Worm (Caenorhabditis elegans) whole organism, midembryonic: ENCODE data around the gene dhcr-24.

Source experiments
- T22C8.4 ChIP-seq: fragments of 200-800 bp; sonication (Bioruptor generic); IDR thresholded peaks from 2 replicates; pipeline ENCODE4 v1.3.6; 2022; ENCODE audit warnings: missing genetic modification characterization, missing compliant biosample characterization
- cog-1 ChIP-seq: sonication (generic microtip); optimal IDR thresholded peaks from 2 replicates; lab custom pipeline; 2016; ENCODE audit warnings: missing genetic modification characterization, missing compliant biosample characterization
- flt-1 ChIP-seq: fragments of 200-800 bp; sonication (Bioruptor generic); IDR thresholded peaks from 2 replicates; pipeline ENCODE4 v1.3.6; 2022; ENCODE audit warnings: missing genetic modification characterization, missing compliant biosample characterization
- klf-2 ChIP-seq: fragments of 200-800 bp; sonication (Bioruptor generic); conservative IDR thresholded peaks from 2 replicates; pipeline ENCODE4 v1.3.6; 2022; ENCODE audit warnings: missing genetic modification reagents, missing genetic modification characterization, missing compliant biosample characterization
- med-1 ChIP-seq: sonication (generic microtip); optimal IDR thresholded peaks from 2 replicates; lab custom pipeline; 2017; ENCODE audit warnings: missing genetic modification characterization, mild to moderate bottlenecking, missing compliant biosample characterization, antibody characterized with exemption, missing genetic modification reagents; ENCODE audit not compliant: insufficient read depth
- ref-1 ChIP-seq: fragments of 200-800 bp; sonication (Bioruptor generic); conservative IDR thresholded peaks from 2 replicates; pipeline ENCODE4 v1.3.6; 2022; ENCODE audit warnings: missing genetic modification reagents, missing genetic modification characterization, missing compliant biosample characterization
- tab-1 ChIP-seq: fragments of 200-800 bp; sonication (Bioruptor generic); IDR thresholded peaks from 2 replicates; pipeline ENCODE4 v1.3.6; 2022; ENCODE audit warnings: missing genetic modification characterization, missing compliant biosample characterization
- ztf-23 ChIP-seq: fragments of 200-800 bp; sonication (Bioruptor generic); IDR thresholded peaks from 2 replicates; pipeline ENCODE4 v1.3.6; 2022; ENCODE audit warnings: missing genetic modification reagents, missing genetic modification characterization, missing compliant biosample characterization
- ztf-29 ChIP-seq: fragments of 200-800 bp; sonication (Bioruptor generic); IDR thresholded peaks from 2 replicates; pipeline ENCODE4 v1.3.6; 2022; ENCODE audit warnings: missing genetic modification reagents, missing genetic modification characterization, missing compliant biosample characterization

DNA sequence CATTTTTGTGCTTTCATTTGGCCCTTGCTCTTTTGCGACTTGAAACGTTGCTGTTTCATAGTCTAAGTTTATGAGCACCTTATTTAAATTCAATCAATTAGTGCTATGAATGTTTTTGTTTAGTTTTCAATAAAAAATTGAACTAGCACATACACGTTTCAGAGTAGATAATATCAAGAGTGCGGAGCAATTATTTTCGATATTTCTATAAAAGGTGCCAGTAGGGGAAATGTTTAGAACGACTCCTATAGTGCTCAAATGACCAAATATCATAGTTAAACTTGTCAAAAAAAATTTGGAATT is 31.8 kb upstream of the dhcr-24 start:
- TF ChIP-seq tab-1 (GFP tag; lab: Robert Waterston, UW) (no peak), flt-1 (no peak), cog-1 (no peak), ztf-23 (GFP tag; lab: Robert Waterston, UW) (no peak), ref-1 (GFP tag; lab: Robert Waterston, UW) (no peak), T22C8.4 (no peak), med-1 (no peak), ztf-29 (GFP tag; lab: Robert Waterston, UW) (no peak), klf-2 (GFP tag; lab: Robert Waterston, UW) (no peak)
